Fruit fly (Drosophila melanogaster) whole organism, embryonic: ENCODE data around the gene CG5262.
A peak's percentile ranks its signal among the peaks of the same experiment; 100 is the strongest.

Source experiments
- Bdp1 ChIP-seq: fragments of 200-800 bp; sonication (Bioruptor generic); optimal IDR thresholded peaks from 3 replicates; lab custom pipeline; 2016; ENCODE audit warnings: missing biosample characterization, missing genetic modification characterization
- C15 ChIP-seq: fragments of 200-800 bp; sonication (Bioruptor generic); IDR thresholded peaks from 3 replicates; pipeline ENCODE4 v1.3.6; 2022; ENCODE audit warnings: missing biosample characterization, missing genetic modification characterization
- CG10147 ChIP-seq: fragments of 200-800 bp; sonication (Bioruptor generic); optimal IDR thresholded peaks from 2 replicates; lab custom pipeline; 2019; ENCODE audit warnings: missing biosample characterization, mild to moderate bottlenecking, missing genetic modification characterization, moderate library complexity
- CG1024 ChIP-seq: fragments of 200-800 bp; sonication (Bioruptor generic); IDR thresholded peaks from 2 replicates; pipeline ENCODE4 v1.3.6; 2022; ENCODE audit warnings: missing biosample characterization, missing genetic modification characterization
- CG11560 ChIP-seq: fragments of 200-800 bp; sonication (Bioruptor generic); IDR thresholded peaks from 3 replicates; pipeline ENCODE4 v1.3.6; 2022; ENCODE audit warnings: missing biosample characterization, missing genetic modification characterization
- CG11696 ChIP-seq: fragments of 200-800 bp; sonication (Bioruptor generic); IDR thresholded peaks from 2 replicates; pipeline ENCODE4 v1.3.6; 2022; ENCODE audit warnings: missing biosample characterization, missing genetic modification characterization
- CG14050 ChIP-seq: fragments of 200-800 bp; sonication (Bioruptor generic); IDR thresholded peaks from 3 replicates; pipeline ENCODE4 v1.3.6; 2022; ENCODE audit warnings: missing biosample characterization, missing genetic modification characterization
- CG14441 ChIP-seq: fragments of 200-800 bp; sonication (Bioruptor generic); IDR thresholded peaks from 2 replicates; pipeline ENCODE4 v1.3.6; 2022; ENCODE audit warnings: missing biosample characterization, missing genetic modification characterization
- CG17361 ChIP-seq: fragments of 200-800 bp; sonication (Bioruptor generic); IDR thresholded peaks from 3 replicates; pipeline ENCODE4 v1.3.6; 2022; ENCODE audit warnings: missing biosample characterization, missing genetic modification characterization
- CG17802 ChIP-seq: fragments of 200-800 bp; sonication (Bioruptor generic); optimal IDR thresholded peaks from 2 replicates; lab custom pipeline; 2018; ENCODE audit warnings: missing biosample characterization, mild to moderate bottlenecking, missing genetic modification characterization, moderate library complexity
- CG18599 ChIP-seq: fragments of 200-800 bp; sonication (Bioruptor generic); optimal IDR thresholded peaks from 3 replicates; lab custom pipeline; 2017; ENCODE audit warnings: missing biosample characterization, missing genetic modification characterization, mild to moderate bottlenecking, moderate library complexity, missing genetic modification reagents
- CG32767 ChIP-seq: fragments of 200-800 bp; sonication (Bioruptor generic); IDR thresholded peaks from 2 replicates; pipeline ENCODE4 v1.3.6; 2022; ENCODE audit warnings: missing biosample characterization, missing genetic modification characterization
- CG32772 ChIP-seq: fragments of 200-800 bp; sonication (Bioruptor generic); IDR thresholded peaks from 2 replicates; pipeline ENCODE4 v1.3.6; 2022; ENCODE audit warnings: missing biosample characterization, missing genetic modification characterization
- CG4282 ChIP-seq: fragments of 200-800 bp; sonication (Bioruptor generic); optimal IDR thresholded peaks from 2 replicates; lab custom pipeline; 2016; ENCODE audit warnings: missing biosample characterization, missing genetic modification characterization
- CG6175 ChIP-seq: fragments of 200-800 bp; sonication (Bioruptor generic); IDR thresholded peaks from 3 replicates; pipeline ENCODE4 v1.3.6; 2022; ENCODE audit warnings: missing biosample characterization, missing genetic modification characterization
- CG6689 ChIP-seq: fragments of 200-800 bp; sonication (Bioruptor generic); IDR thresholded peaks from 2 replicates; pipeline ENCODE4 v1.3.6; 2022; ENCODE audit warnings: missing biosample characterization, missing genetic modification characterization
- CG7372 ChIP-seq: fragments of 200-800 bp; sonication (Bioruptor generic); IDR thresholded peaks from 2 replicates; pipeline ENCODE4 v1.3.6; 2022; ENCODE audit warnings: missing biosample characterization, missing genetic modification characterization
- CG7963 ChIP-seq: fragments of 200-800 bp; sonication (Bioruptor generic); IDR thresholded peaks from 3 replicates; pipeline ENCODE4 v1.3.6; 2022; ENCODE audit warnings: missing biosample characterization, missing genetic modification characterization; ENCODE audit not compliant: partially characterized antibody
- D19B ChIP-seq: fragments of 200-800 bp; sonication (Bioruptor generic); optimal IDR thresholded peaks from 2 replicates; lab custom pipeline; 2017; ENCODE audit warnings: missing biosample characterization, mild to moderate bottlenecking, missing genetic modification characterization
- Dad ChIP-seq: fragments of 200-800 bp; sonication (Bioruptor generic); optimal IDR thresholded peaks from 3 replicates; lab custom pipeline; 2016; ENCODE audit warnings: missing biosample characterization, missing genetic modification characterization
- Dfd ChIP-seq, 2 experiments: fragments of >200 bp; optimal IDR thresholded peaks; 2 replicates each; lab custom pipeline; 2017; ENCODE audit warnings: missing biosample characterization in 2 of 2, missing genetic modification characterization in 2 of 2
- E2f2 ChIP-seq: fragments of 200-800 bp; sonication (Bioruptor generic); IDR thresholded peaks from 2 replicates; pipeline ENCODE4 v1.3.6; 2022; ENCODE audit warnings: missing biosample characterization, missing genetic modification characterization
- GATAe ChIP-seq: fragments of 200-800 bp; sonication (Bioruptor generic); conservative IDR thresholded peaks from 2 replicates; pipeline ENCODE4 v1.3.6; 2022; ENCODE audit warnings: missing biosample characterization, missing genetic modification characterization
- HHEX ChIP-seq: fragments of 200-800 bp; sonication (Bioruptor generic); optimal IDR thresholded peaks from 3 replicates; lab custom pipeline; 2017; ENCODE audit warnings: missing biosample characterization, mild to moderate bottlenecking, missing genetic modification characterization, missing genetic modification reagents
- Mad ChIP-seq: fragments of 200-800 bp; sonication (Bioruptor generic); optimal IDR thresholded peaks from 2 replicates; lab custom pipeline; 2016; ENCODE audit warnings: missing biosample characterization, missing genetic modification characterization
- Mes4 ChIP-seq: fragments of 200-800 bp; sonication (Bioruptor generic); optimal IDR thresholded peaks from 2 replicates; lab custom pipeline; 2016; ENCODE audit warnings: missing biosample characterization, missing genetic modification characterization
- Oli ChIP-seq: fragments of 200-800 bp; sonication (Bioruptor generic); optimal IDR thresholded peaks from 2 replicates; lab custom pipeline; 2018; ENCODE audit warnings: missing biosample characterization, mild to moderate bottlenecking, missing genetic modification characterization, moderate library complexity
- Ptx1 ChIP-seq: fragments of 200-800 bp; sonication (Bioruptor generic); IDR thresholded peaks from 2 replicates; pipeline ENCODE4 v1.3.6; 2022; ENCODE audit warnings: missing biosample characterization, missing genetic modification characterization
- Sry-δ ChIP-seq: fragments of 200-800 bp; sonication (Bioruptor generic); optimal IDR thresholded peaks from 2 replicates; lab custom pipeline; 2016; ENCODE audit warnings: missing biosample characterization, missing genetic modification characterization
- ab ChIP-seq: fragments of 200-800 bp; sonication (Bioruptor generic); optimal IDR thresholded peaks from 2 replicates; lab custom pipeline; 2016; ENCODE audit warnings: missing biosample characterization, missing genetic modification characterization
- crc ChIP-seq: fragments of 200-800 bp; sonication (Bioruptor generic); optimal IDR thresholded peaks from 2 replicates; lab custom pipeline; 2016; ENCODE audit warnings: missing biosample characterization, missing genetic modification characterization
- danr ChIP-seq: fragments of 200-800 bp; sonication (Bioruptor generic); IDR thresholded peaks from 2 replicates; pipeline ENCODE4 v1.3.6; 2022; ENCODE audit warnings: missing biosample characterization, missing genetic modification characterization
- disco-r ChIP-seq: fragments of 200-800 bp; sonication (Bioruptor generic); optimal IDR thresholded peaks from 2 replicates; lab custom pipeline; 2016; ENCODE audit warnings: missing biosample characterization, missing genetic modification characterization
- emc ChIP-seq: fragments of 200-800 bp; sonication (Bioruptor generic); optimal IDR thresholded peaks from 2 replicates; lab custom pipeline; 2016; ENCODE audit warnings: missing biosample characterization, missing genetic modification characterization
- en ChIP-seq: fragments of 200-800 bp; sonication (Bioruptor generic); optimal IDR thresholded peaks from 2 replicates; lab custom pipeline; 2016; ENCODE audit warnings: missing biosample characterization, missing genetic modification characterization
- eve ChIP-seq, 2 experiments: fragments of >200 bp; optimal IDR thresholded peaks; 2 replicates each; lab custom pipeline; 2017; ENCODE audit warnings: missing biosample characterization in 2 of 2, missing genetic modification characterization in 2 of 2
- ftz-f1 ChIP-seq: fragments of 200-800 bp; sonication (Bioruptor generic); optimal IDR thresholded peaks from 2 replicates; lab custom pipeline; 2016; ENCODE audit warnings: missing biosample characterization, missing genetic modification characterization
- gfzf ChIP-seq: fragments of 200-800 bp; sonication (Bioruptor generic); optimal IDR thresholded peaks from 2 replicates; lab custom pipeline; 2016; ENCODE audit warnings: missing biosample characterization, mild to moderate bottlenecking, missing genetic modification characterization, moderate library complexity
- grn ChIP-seq: fragments of 200-800 bp; sonication (Bioruptor generic); optimal IDR thresholded peaks from 3 replicates; lab custom pipeline; 2017; ENCODE audit warnings: missing biosample characterization, missing genetic modification characterization
- hb ChIP-seq: fragments of 200-800 bp; sonication (Bioruptor generic); IDR thresholded peaks from 3 replicates; pipeline ENCODE4 v1.3.6; 2022; ENCODE audit warnings: missing biosample characterization, missing genetic modification characterization; ENCODE audit not compliant: partially characterized antibody
- her ChIP-seq: fragments of 200-800 bp; sonication (Bioruptor generic); optimal IDR thresholded peaks from 2 replicates; lab custom pipeline; 2016; ENCODE audit warnings: missing biosample characterization, missing genetic modification characterization
- lab ChIP-seq: fragments of 200-800 bp; sonication (Bioruptor generic); optimal IDR thresholded peaks from 3 replicates; lab custom pipeline; 2017; ENCODE audit warnings: missing biosample characterization, missing genetic modification characterization, mild to moderate bottlenecking, moderate library complexity, missing genetic modification reagents
- lov ChIP-seq, 2 experiments: fragments of 200-800 bp in 1 of 2; fragments of >200 bp in 1 of 2; sonication (Bioruptor generic) in 1 of 2; IDR thresholded peaks in 1 of 2; optimal IDR thresholded peaks in 1 of 2; 2 replicates in 1 of 2; 3 replicates in 1 of 2; pipeline versions ENCODE4 v1.3.6 to Lab custom; 2017 to 2022; ENCODE audit warnings: missing biosample characterization in 1 of 2, missing genetic modification characterization in 1 of 2
- luna ChIP-seq: fragments of 200-800 bp; sonication (Bioruptor generic); optimal IDR thresholded peaks from 2 replicates; lab custom pipeline; 2016; ENCODE audit warnings: missing biosample characterization, missing genetic modification characterization
- tap ChIP-seq: fragments of 200-800 bp; optimal IDR thresholded peaks from 3 replicates; lab custom pipeline; 2019; ENCODE audit warnings: missing biosample characterization, mild to moderate bottlenecking, missing genetic modification characterization, moderate library complexity
- tll ChIP-seq, 2 experiments: fragments of 200-800 bp in 1 of 2; fragments of >200 bp in 1 of 2; sonication (Bioruptor generic) in 1 of 2; optimal IDR thresholded peaks; 2 replicates each; lab custom pipeline; 2017 to 2019; ENCODE audit warnings: missing biosample characterization in 2 of 2, missing genetic modification characterization in 2 of 2, mild to moderate bottlenecking in 1 of 2, moderate library complexity in 1 of 2
- trh ChIP-seq: fragments of 200-800 bp; sonication (Bioruptor generic); optimal IDR thresholded peaks from 2 replicates; lab custom pipeline; 2016; ENCODE audit warnings: missing biosample characterization, missing genetic modification characterization
- wor ChIP-seq: fragments of 200-800 bp; sonication (Bioruptor generic); IDR thresholded peaks from 2 replicates; pipeline ENCODE4 v1.3.6; 2022; ENCODE audit warnings: missing biosample characterization, missing genetic modification characterization
- zen2 ChIP-seq: fragments of 200-800 bp; sonication (Bioruptor generic); IDR thresholded peaks from 3 replicates; pipeline ENCODE4 v1.3.6; 2022; ENCODE audit warnings: missing biosample characterization, missing genetic modification characterization; ENCODE audit not compliant: partially characterized antibody

Gene CG5262

DNA sequence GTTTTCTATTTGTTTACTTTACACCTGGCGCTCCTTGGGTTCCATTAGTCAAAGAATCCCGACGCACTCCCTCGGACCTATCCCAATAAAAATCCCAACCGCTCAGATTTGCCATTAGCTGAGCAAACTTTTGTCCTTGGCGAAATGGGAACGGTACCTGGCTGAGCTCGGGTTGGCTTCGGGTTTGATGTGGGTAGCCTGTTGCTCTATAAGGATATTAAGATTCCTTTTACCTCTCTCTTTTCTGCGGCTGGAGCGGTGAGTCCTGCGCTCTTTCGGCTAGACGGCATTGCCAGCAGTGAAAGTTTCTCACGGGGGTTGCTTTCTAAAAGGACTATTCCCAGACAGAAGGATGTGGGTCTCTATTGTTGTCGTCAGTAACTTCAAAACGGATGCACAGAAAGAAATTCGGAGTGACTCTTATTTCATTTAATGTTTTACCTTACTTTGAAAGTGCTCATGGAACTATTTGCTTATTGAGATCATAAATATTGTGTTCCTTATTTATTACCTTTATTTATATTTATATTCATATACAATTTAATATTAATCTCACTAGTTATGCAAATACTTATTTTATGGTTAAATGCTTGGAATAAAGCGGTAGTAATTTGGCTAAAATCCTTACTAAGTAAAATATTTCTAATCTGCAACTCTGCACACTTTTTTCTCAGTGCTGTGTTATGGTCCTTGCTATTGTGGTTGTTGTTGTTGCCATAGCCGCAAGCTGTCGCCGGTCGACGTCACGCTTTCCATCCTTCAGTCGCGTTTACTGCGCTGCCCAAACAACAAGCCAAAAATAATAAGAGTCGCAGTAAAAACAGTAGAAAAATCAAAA is 11.6 kb upstream of the CG5262 start, which contains the start of gene CG5910 (continued):
- TF ChIP-seq lov (optimal IDR thresholded peaks at IDR 0.05; lab: Kevin White, UChicago) (no peak), lov (GFP tag; IDR thresholded peaks at IDR 0.05; lab: Robert Waterston, UW) (no peak), hb (GFP tag; lab: Robert Waterston, UW) (no peak), Dfd (GFP tag; optimal IDR thresholded peaks at IDR 0.05; lab: Kevin White, UChicago) (no peak), CG32767 (GFP tag; lab: Robert Waterston, UW) (peak; percentile 74), tll (GFP tag; optimal IDR thresholded peaks at IDR 0.05; lab: Kevin White, UChicago) (no peak), luna (no peak), tap (peak; percentile 85), ab (GFP tag; lab: Kevin White, UChicago) (no peak), E2f2 (peak; percentile 37; the same call in 1 of the 2 replicates), CG14050 (peak; percentile 54; the same call in 1 of the 3 replicates), CG32772 (peak; percentile 71), D19B (peak; percentile 77), CG6175 (no peak), CG18599 (peak; percentile 96), CG17802 (peak; percentile 35), Mes4 (GFP tag; lab: Kevin White, UChicago) (no peak), ftz-f1 (no peak), wor (peak; percentile 72), grn (no peak), zen2 (GFP tag; lab: Robert Waterston, UW) (no peak), CG4282 (GFP tag; lab: Kevin White, UChicago) (no peak), CG1024 (GFP tag; lab: Robert Waterston, UW) (peak; percentile 66), HHEX (peak; percentile 89), C15 (GFP tag; lab: Robert Waterston, UW) (0 out of 3 replicates have a peak, but pooled peaks have one; percentile 55), CG6689 (GFP tag; lab: Robert Waterston, UW) (peak; percentile 88), Oli (peak; percentile 94), trh (GFP tag; lab: Kevin White, UChicago) (peak; percentile 37), CG10147 (GFP tag; lab: Kevin White, UChicago) (peak; percentile 96), CG11560 (peak; percentile 72; the same call in 2 of the 3 replicates), CG14441 (peak; percentile 72), emc (no peak), crc (no peak), danr (peak; percentile 51; the same call in 1 of the 2 replicates), disco-r (GFP tag; lab: Kevin White, UChicago) (no peak), CG7963 (GFP tag; lab: Robert Waterston, UW) (no peak), CG17361 (GFP tag; lab: Robert Waterston, UW) (peak; percentile 97), Mad (GFP tag; lab: Kevin White, UChicago) (no peak), Ptx1 (GFP tag; lab: Robert Waterston, UW) (peak; percentile 83), Sry-δ (GFP tag; lab: Kevin White, UChicago) (no peak), gfzf (GFP tag; lab: Kevin White, UChicago) (no peak), lab (GFP tag; lab: Kevin White, UChicago) (no peak), eve (GFP tag; optimal IDR thresholded peaks at IDR 0.05; lab: Kevin White, UChicago) (no peak), Dad (GFP tag; lab: Kevin White, UChicago) (no peak), en (GFP tag; lab: Kevin White, UChicago) (no peak), GATAe (GFP tag; lab: Robert Waterston, UW) (0 out of 2 replicates have a peak, but pooled peaks have one; percentile 23), Bdp1 (GFP tag; lab: Kevin White, UChicago) (peak; percentile 31), her (GFP tag; lab: Kevin White, UChicago) (no peak), CG7372 (peak; percentile 53; the same call in 1 of the 2 replicates), CG11696 (GFP tag; lab: Robert Waterston, UW) (peak; percentile 66; the same call in 1 of the 2 replicates)
